Worm (Caenorhabditis elegans): ENCODE data around the gene F31E8.5.

DNA sequence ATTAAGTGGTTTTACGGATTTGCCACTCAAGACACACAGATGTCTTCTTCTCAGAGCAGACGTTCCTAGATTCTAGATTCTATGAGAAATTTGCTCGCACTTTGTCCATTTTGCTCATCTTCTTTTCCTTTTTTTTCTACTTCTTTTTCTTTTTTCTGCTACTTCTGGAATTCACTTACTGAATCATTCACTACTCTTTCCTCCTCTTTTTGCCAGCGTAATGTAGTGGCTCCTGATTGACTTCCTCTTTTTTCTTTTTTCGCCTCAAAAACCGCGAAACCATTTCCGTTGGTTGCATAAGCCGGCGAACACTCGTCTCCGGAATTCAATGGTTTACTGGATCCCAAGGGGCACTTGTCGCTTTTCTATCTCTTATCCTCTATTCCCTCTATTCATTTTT is 25.1 kb upstream of the F31E8.5 start:
- TF ChIP-seq pha-4 (tag; optimal IDR thresholded peaks at IDR 0.05) (no peak), ets-4 (GFP tag; optimal IDR thresholded peaks at IDR 0.05) (no peak), snpc-4 (GFP tag; optimal IDR thresholded peaks at IDR 0.05) (no peak), snpc-4 (tag; optimal IDR thresholded peaks at IDR 0.05) (no peak), ztf-22 (GFP tag; optimal IDR thresholded peaks at IDR 0.05) (no peak), pbrm-1 (GFP tag; IDR thresholded peaks at IDR 0.05) (no peak), Y53G8AR.9 (GFP tag; conservative IDR thresholded peaks at IDR 0.05) (no peak), lin-40 (tag; optimal IDR thresholded peaks at IDR 0.05) (no peak), madf-8 (GFP tag; conservative IDR thresholded peaks at IDR 0.05) (no peak), sptf-2 (GFP tag; optimal IDR thresholded peaks at IDR 0.05) (no peak), unc-62 (GFP tag; optimal IDR thresholded peaks at IDR 0.05) (no peak), T07F8.4 (tag; optimal IDR thresholded peaks at IDR 0.05) (no peak), nfya-1 (tag; optimal IDR thresholded peaks at IDR 0.05; ENCODE audit: borderline replicate concordance, insufficient read depth) (no peak)
